Worm (Caenorhabditis elegans): ENCODE data around the gene icl-1.

DNA sequence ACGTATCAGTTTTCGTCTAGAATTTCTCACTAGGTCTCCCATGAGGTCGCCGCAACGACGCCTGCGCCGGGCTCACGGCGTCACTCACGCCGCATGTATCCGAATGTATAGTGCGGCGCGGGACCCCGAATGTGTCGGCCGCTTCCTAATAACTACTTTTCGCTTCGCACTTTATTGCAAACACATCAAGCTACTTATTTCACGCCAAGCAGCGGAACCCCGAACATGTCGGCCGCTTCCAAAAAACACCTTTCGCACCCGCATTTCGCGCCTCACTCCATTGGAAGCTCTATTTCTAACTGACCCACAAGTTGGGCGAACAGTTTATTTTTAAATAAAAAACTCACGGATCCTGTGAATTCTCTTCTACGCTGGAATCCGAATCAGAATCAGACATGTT is 51.7 kb downstream of the icl-1 start:
- no peak for TF ChIP-seq snu-23 (GFP tag; optimal IDR thresholded peaks at IDR 0.05)
- no peak for TF ChIP-seq efl-3 (GFP tag; optimal IDR thresholded peaks at IDR 0.05)
- TF ChIP-seq aha-1 (tag; optimal IDR thresholded peaks at IDR 0.05) = no peak
- no peak for TF ChIP-seq nhr-28 (tag; optimal IDR thresholded peaks at IDR 0.05)
- TF ChIP-seq nhr-77 (tag; optimal IDR thresholded peaks at IDR 0.05) = no peak
- TF ChIP-seq lin-39 (tag; optimal IDR thresholded peaks at IDR 0.05) = no peak
- no peak for TF ChIP-seq skn-1 (tag; optimal IDR thresholded peaks at IDR 0.05)
- no peak for TF ChIP-seq vab-15 (tag; optimal IDR thresholded peaks at IDR 0.05)
- TF ChIP-seq nhr-11 (tag; optimal IDR thresholded peaks at IDR 0.05) = no peak
- TF ChIP-seq mep-1 (tag; optimal IDR thresholded peaks at IDR 0.05) = no peak
- TF ChIP-seq ama-1 (optimal IDR thresholded peaks at IDR 0.05) = no peak
- TF ChIP-seq nhr-20 (tag; optimal IDR thresholded peaks at IDR 0.05) = no peak

Data from whole organism, L1 larva.